Fruit fly (Drosophila melanogaster) whole organism, embryonic: Measurements from ENCODE around the gene CG15040.
A peak's percentile ranks its signal among the peaks of the same experiment; 100 is the strongest.

ENCODE experiments used
- Aef1 ChIP-seq: fragments of 200-800 bp; sonication (Bioruptor generic); IDR thresholded peaks from 3 replicates; pipeline ENCODE4 v1.3.6; 2022; ENCODE audit warnings: missing biosample characterization, missing genetic modification characterization
- B-H1 ChIP-seq: fragments of 200-800 bp; sonication (Bioruptor generic); IDR thresholded peaks from 3 replicates; pipeline ENCODE4 v1.3.6; 2022; ENCODE audit warnings: missing biosample characterization, missing genetic modification characterization
- CG10267 ChIP-seq: fragments of 200-800 bp; sonication (Bioruptor generic); optimal IDR thresholded peaks from 2 replicates; lab custom pipeline; 2018; ENCODE audit warnings: missing biosample characterization, mild to moderate bottlenecking, missing genetic modification characterization, moderate library complexity
- CG10366 ChIP-seq: fragments of 200-800 bp; sonication (Bioruptor generic); IDR thresholded peaks from 2 replicates; pipeline ENCODE4 v1.3.6; 2022; ENCODE audit warnings: missing biosample characterization, missing genetic modification characterization
- CG10543 ChIP-seq: fragments of 200-800 bp; sonication (Bioruptor generic); optimal IDR thresholded peaks from 3 replicates; lab custom pipeline; 2017; ENCODE audit warnings: missing biosample characterization, mild to moderate bottlenecking, missing genetic modification characterization, moderate library complexity
- CG11093 ChIP-seq: fragments of 200-800 bp; sonication (Bioruptor generic); IDR thresholded peaks from 3 replicates; pipeline ENCODE4 v1.3.6; 2022; ENCODE audit warnings: missing biosample characterization, missing genetic modification characterization
- CG13624 ChIP-seq: fragments of 200-800 bp; sonication (Bioruptor generic); optimal IDR thresholded peaks from 2 replicates; lab custom pipeline; 2016; ENCODE audit warnings: missing biosample characterization, missing genetic modification characterization
- CG1603 ChIP-seq: fragments of 200-800 bp; sonication (Bioruptor generic); optimal IDR thresholded peaks from 2 replicates; lab custom pipeline; 2019; ENCODE audit warnings: missing biosample characterization, mild to moderate bottlenecking, missing genetic modification characterization, moderate library complexity
- CG17186 ChIP-seq: fragments of 200-800 bp; sonication (Bioruptor generic); optimal IDR thresholded peaks from 3 replicates; lab custom pipeline; 2017; ENCODE audit warnings: missing biosample characterization, missing genetic modification reagents, missing genetic modification characterization
- CG17359 ChIP-seq: fragments of 200-800 bp; sonication (Bioruptor generic); optimal IDR thresholded peaks from 3 replicates; lab custom pipeline; 2018; ENCODE audit warnings: missing biosample characterization, mild to moderate bottlenecking, missing genetic modification characterization, moderate library complexity
- CG17385 ChIP-seq: fragments of 200-800 bp; sonication (Bioruptor generic); optimal IDR thresholded peaks from 3 replicates; lab custom pipeline; 2018; ENCODE audit warnings: missing biosample characterization, mild to moderate bottlenecking, missing genetic modification characterization
- CG1832 ChIP-seq: fragments of 200-800 bp; sonication (Bioruptor generic); optimal IDR thresholded peaks from 2 replicates; lab custom pipeline; 2017; ENCODE audit warnings: missing biosample characterization, mild to moderate bottlenecking, missing genetic modification characterization, inconsistent platforms
- CG3163 ChIP-seq: fragments of 200-800 bp; sonication (Bioruptor generic); optimal IDR thresholded peaks from 3 replicates; lab custom pipeline; 2016; ENCODE audit warnings: missing biosample characterization, missing genetic modification characterization
- CG34224 ChIP-seq: fragments of 200-800 bp; sonication (Bioruptor generic); IDR thresholded peaks from 3 replicates; pipeline ENCODE4 v1.3.6; 2022; ENCODE audit warnings: missing biosample characterization, missing genetic modification characterization; ENCODE audit not compliant: partially characterized antibody
- CG4404 ChIP-seq: fragments of 200-800 bp; sonication (Bioruptor generic); IDR thresholded peaks from 2 replicates; pipeline ENCODE4 v1.3.6; 2022; ENCODE audit warnings: missing biosample characterization, missing genetic modification characterization
- CG6272 ChIP-seq: fragments of 200-800 bp; sonication (Bioruptor generic); IDR thresholded peaks from 2 replicates; pipeline ENCODE4 v1.3.6; 2022; ENCODE audit warnings: missing biosample characterization, missing genetic modification characterization
- CG6654 ChIP-seq: fragments of 200-800 bp; sonication (Bioruptor generic); optimal IDR thresholded peaks from 2 replicates; lab custom pipeline; 2017; ENCODE audit warnings: missing biosample characterization, mild to moderate bottlenecking, missing genetic modification characterization
- CG7963 ChIP-seq: fragments of 200-800 bp; sonication (Bioruptor generic); IDR thresholded peaks from 3 replicates; pipeline ENCODE4 v1.3.6; 2022; ENCODE audit warnings: missing biosample characterization, missing genetic modification characterization; ENCODE audit not compliant: partially characterized antibody
- CG8924 ChIP-seq: fragments of 200-800 bp; optimal IDR thresholded peaks from 3 replicates; lab custom pipeline; 2019; ENCODE audit warnings: missing biosample characterization, mild to moderate bottlenecking, missing genetic modification characterization, moderate library complexity
- Dref ChIP-seq: fragments of 200-800 bp; sonication (Bioruptor generic); IDR thresholded peaks from 2 replicates; pipeline ENCODE4 v1.3.6; 2022; ENCODE audit warnings: missing biosample characterization, missing genetic modification characterization
- E2f2 ChIP-seq: fragments of 200-800 bp; sonication (Bioruptor generic); IDR thresholded peaks from 2 replicates; pipeline ENCODE4 v1.3.6; 2022; ENCODE audit warnings: missing biosample characterization, missing genetic modification characterization
- Gug ChIP-seq: fragments of 200-800 bp; sonication (Bioruptor generic); IDR thresholded peaks from 4 replicates; pipeline ENCODE4 v1.3.6; 2022; ENCODE audit warnings: missing biosample characterization, missing genetic modification characterization
- H2.0 ChIP-seq: fragments of 200-800 bp; sonication (Bioruptor generic); IDR thresholded peaks from 2 replicates; pipeline ENCODE4 v1.3.6; 2022; ENCODE audit warnings: missing biosample characterization, missing genetic modification characterization
- HmgZ ChIP-seq: fragments of 200-800 bp; sonication (Bioruptor generic); optimal IDR thresholded peaks from 2 replicates; lab custom pipeline; 2018; ENCODE audit warnings: missing biosample characterization, mild to moderate bottlenecking, missing genetic modification characterization
- MBD-R2 ChIP-seq: fragments of 200-800 bp; sonication (Bioruptor generic); IDR thresholded peaks from 2 replicates; pipeline ENCODE4 v1.3.6; 2022; ENCODE audit warnings: missing biosample characterization, missing genetic modification characterization
- MESR4 ChIP-seq: fragments of 200-800 bp; sonication (Bioruptor generic); optimal IDR thresholded peaks from 2 replicates; lab custom pipeline; 2018; ENCODE audit warnings: missing biosample characterization, mild to moderate bottlenecking, missing genetic modification characterization, moderate library complexity
- MTF-1 ChIP-seq: fragments of 200-800 bp; sonication (Bioruptor generic); optimal IDR thresholded peaks from 2 replicates; lab custom pipeline; 2018; ENCODE audit warnings: missing biosample characterization, mild to moderate bottlenecking, missing genetic modification characterization, borderline replicate concordance
- NFAT ChIP-seq: fragments of 200-800 bp; sonication (Bioruptor generic); IDR thresholded peaks from 2 replicates; pipeline ENCODE4 v1.3.6; 2022; ENCODE audit warnings: missing biosample characterization, missing genetic modification characterization
- Nf-YC ChIP-seq: fragments of 200-800 bp; optimal IDR thresholded peaks from 3 replicates; lab custom pipeline; 2019; ENCODE audit warnings: missing biosample characterization, mild to moderate bottlenecking, missing genetic modification characterization, moderate library complexity
- Opbp ChIP-seq: fragments of 200-800 bp; sonication (Bioruptor generic); IDR thresholded peaks from 3 replicates; pipeline ENCODE4 v1.3.6; 2022; ENCODE audit warnings: missing biosample characterization, missing genetic modification characterization; ENCODE audit not compliant: partially characterized antibody
- Side ChIP-seq: fragments of 200-800 bp; sonication (Bioruptor generic); optimal IDR thresholded peaks from 2 replicates; lab custom pipeline; 2016; ENCODE audit warnings: missing biosample characterization, missing genetic modification characterization
- Ssrp ChIP-seq: fragments of 200-800 bp; sonication (Bioruptor generic); optimal IDR thresholded peaks from 2 replicates; lab custom pipeline; 2018; ENCODE audit warnings: missing biosample characterization, mild to moderate bottlenecking, missing genetic modification characterization, moderate library complexity
- Xrp1 ChIP-seq: fragments of 200-800 bp; sonication (Bioruptor generic); IDR thresholded peaks from 2 replicates; pipeline ENCODE4 v1.3.6; 2022; ENCODE audit warnings: missing biosample characterization, missing genetic modification characterization
- az2 ChIP-seq: fragments of 200-800 bp; sonication (Bioruptor generic); optimal IDR thresholded peaks from 3 replicates; lab custom pipeline; 2016; ENCODE audit warnings: missing biosample characterization, missing genetic modification characterization
- cato ChIP-seq: fragments of 200-800 bp; sonication (Bioruptor generic); optimal IDR thresholded peaks from 2 replicates; lab custom pipeline; 2016; ENCODE audit warnings: missing biosample characterization, missing genetic modification characterization, borderline replicate concordance
- crol ChIP-seq: fragments of 200-800 bp; sonication (Bioruptor generic); IDR thresholded peaks from 2 replicates; pipeline ENCODE4 v1.3.6; 2022; ENCODE audit warnings: missing biosample characterization, missing genetic modification characterization
- dati ChIP-seq: fragments of 200-800 bp; sonication (Bioruptor generic); IDR thresholded peaks from 2 replicates; pipeline ENCODE4 v1.3.6; 2022; ENCODE audit warnings: missing biosample characterization, missing genetic modification characterization
- gcm2 ChIP-seq: fragments of 200-800 bp; sonication (Bioruptor generic); optimal IDR thresholded peaks from 2 replicates; lab custom pipeline; 2016; ENCODE audit warnings: missing biosample characterization, missing genetic modification characterization
- gro ChIP-seq: fragments of 200-800 bp; sonication (Bioruptor generic); optimal IDR thresholded peaks from 2 replicates; lab custom pipeline; 2016; ENCODE audit warnings: missing biosample characterization, missing genetic modification characterization
- kni ChIP-seq: fragments of 200-800 bp; sonication (Bioruptor generic); optimal IDR thresholded peaks from 3 replicates; lab custom pipeline; 2017; ENCODE audit warnings: mild to moderate bottlenecking, missing biosample characterization, missing genetic modification reagents, missing genetic modification characterization
- lbe ChIP-seq: fragments of 200-800 bp; sonication (Bioruptor generic); optimal IDR thresholded peaks from 2 replicates; lab custom pipeline; 2016; ENCODE audit warnings: missing biosample characterization, mild to moderate bottlenecking, missing genetic modification characterization
- lilli ChIP-seq: fragments of 200-800 bp; sonication (Bioruptor generic); optimal IDR thresholded peaks from 3 replicates; lab custom pipeline; 2016; ENCODE audit warnings: missing biosample characterization, missing genetic modification characterization
- psq ChIP-seq: fragments of 200-800 bp; sonication (Bioruptor generic); optimal IDR thresholded peaks from 2 replicates; lab custom pipeline; 2017; ENCODE audit warnings: missing biosample characterization, missing genetic modification characterization
- pzg ChIP-seq: fragments of 200-800 bp; sonication (Bioruptor generic); optimal IDR thresholded peaks from 3 replicates; lab custom pipeline; 2018; ENCODE audit warnings: missing biosample characterization, mild to moderate bottlenecking, missing genetic modification characterization, moderate library complexity
- stc ChIP-seq: fragments of 200-800 bp; sonication (Bioruptor generic); IDR thresholded peaks from 2 replicates; pipeline ENCODE4 v1.3.6; 2022; ENCODE audit warnings: missing biosample characterization, missing genetic modification characterization
- tin ChIP-seq: fragments of 200-800 bp; sonication (Bioruptor generic); optimal IDR thresholded peaks from 3 replicates; lab custom pipeline; 2016; ENCODE audit warnings: missing biosample characterization, missing genetic modification characterization
- toy ChIP-seq: fragments of 200-800 bp; sonication (Bioruptor generic); IDR thresholded peaks from 2 replicates; pipeline ENCODE4 v1.3.6; 2022; ENCODE audit warnings: missing biosample characterization, missing genetic modification characterization
- trh ChIP-seq: fragments of 200-800 bp; sonication (Bioruptor generic); optimal IDR thresholded peaks from 2 replicates; lab custom pipeline; 2016; ENCODE audit warnings: missing biosample characterization, missing genetic modification characterization

The CG15040 gene

DNA sequence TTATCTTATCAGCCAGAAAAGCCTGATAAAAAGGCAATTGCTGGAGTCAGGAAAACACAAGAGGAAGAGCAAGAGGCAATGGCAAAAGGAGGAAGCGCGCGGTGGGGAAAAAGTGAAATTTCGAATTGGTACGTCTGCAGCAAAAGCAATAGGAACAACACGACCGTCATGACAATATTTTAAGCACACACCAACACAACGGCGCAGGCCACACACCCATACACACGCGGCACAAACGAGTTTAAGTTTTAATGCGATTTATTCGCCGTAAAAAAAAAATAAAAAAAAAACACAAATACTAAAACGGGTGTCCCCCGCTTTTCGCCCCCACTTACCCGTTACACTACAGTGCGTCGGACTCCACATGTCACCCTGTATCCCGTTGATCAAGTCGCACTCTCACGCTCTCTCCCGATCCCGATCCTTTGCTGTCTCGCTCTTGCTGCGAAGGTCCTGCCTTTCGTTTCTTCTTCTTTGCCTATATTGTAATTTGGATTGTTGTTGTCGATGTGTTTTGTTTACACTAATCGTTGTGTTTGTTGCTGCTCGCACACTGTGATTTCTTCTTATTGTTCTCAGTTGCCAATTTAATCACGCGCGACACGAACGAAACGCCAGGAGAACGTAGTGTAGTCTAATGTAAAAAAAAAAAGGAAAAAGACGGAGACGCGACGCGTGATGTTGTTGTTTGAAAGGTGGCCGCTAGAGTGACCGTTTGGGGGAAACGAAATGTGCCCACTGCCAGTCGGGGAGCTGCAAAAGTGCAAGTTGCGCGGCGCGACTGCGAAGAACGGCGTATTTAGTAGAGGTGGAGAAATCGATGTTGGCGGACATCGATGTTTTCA lies 29.7 kb upstream of the CG15040 start, which contains the start of gene Rip11 (continued):
- TF ChIP-seq HmgZ (tag; lab: Kevin White, UChicago) = peak; percentile 16
- TF ChIP-seq CG10543 (GFP tag; lab: Kevin White, UChicago) = no peak
- peak; percentile 28 for TF ChIP-seq Side (GFP tag; lab: Kevin White, UChicago)
- TF ChIP-seq kni = peak; percentile 48
- TF ChIP-seq CG3163 (GFP tag; lab: Kevin White, UChicago) = peak; percentile 8
- TF ChIP-seq E2f2 = peak; percentile 21; the same call in 1 of the 2 replicates
- TF ChIP-seq CG1603 (tag; lab: Kevin White, UChicago) = no peak
- no peak for TF ChIP-seq CG6654 (GFP tag; lab: Kevin White, UChicago)
- TF ChIP-seq CG17385 (GFP tag; lab: Kevin White, UChicago) = peak; percentile 76
- TF ChIP-seq CG4404 (GFP tag; lab: Robert Waterston, UW) = no peak
- peak; percentile 16; the same call in 2 of the 3 replicates for TF ChIP-seq Aef1 (GFP tag; lab: Robert Waterston, UW)
- no peak for TF ChIP-seq toy (GFP tag; lab: Robert Waterston, UW)
- peak; percentile 15 for TF ChIP-seq CG8924 (tag; lab: Kevin White, UChicago)
- TF ChIP-seq Xrp1 (GFP tag; lab: Robert Waterston, UW) = peak; percentile 52; the same call in 1 of the 2 replicates
- TF ChIP-seq stc (GFP tag; lab: Robert Waterston, UW) = peak; percentile 43; the same call in 1 of the 2 replicates
- no peak for TF ChIP-seq Ssrp (tag; lab: Kevin White, UChicago)
- TF ChIP-seq CG6272 (GFP tag; lab: Robert Waterston, UW) = no peak
- TF ChIP-seq CG7963 (GFP tag; lab: Robert Waterston, UW) = 0 out of 3 replicates have a peak, but pooled peaks have one; percentile 28
- TF ChIP-seq B-H1 (GFP tag; lab: Robert Waterston, UW) = no peak
- TF ChIP-seq CG10267 (tag; lab: Kevin White, UChicago) = peak; percentile 26
- TF ChIP-seq CG1832 (GFP tag; lab: Kevin White, UChicago) = peak; percentile 62
- TF ChIP-seq az2 = peak; percentile 24
- peak; percentile 55; the same call in 2 of the 4 replicates for TF ChIP-seq Gug
- TF ChIP-seq dati (GFP tag; lab: Robert Waterston, UW) = no peak
- TF ChIP-seq Dref (GFP tag; lab: Robert Waterston, UW) = peak; percentile 63
- TF ChIP-seq Nf-YC = peak; percentile 0
- peak; percentile 36 for TF ChIP-seq pzg
- peak; percentile 88 for TF ChIP-seq CG10366
- TF ChIP-seq crol = peak; percentile 85
- TF ChIP-seq CG11093 (GFP tag; lab: Robert Waterston, UW) = 0 out of 3 replicates have a peak, but pooled peaks have one; percentile 40
- 0 out of 3 replicates have a peak, but pooled peaks have one; percentile 8 for TF ChIP-seq CG34224
- TF ChIP-seq gro (GFP tag; lab: Kevin White, UChicago) = peak; percentile 7
- TF ChIP-seq CG13624 = peak; percentile 58
- peak; percentile 65 for TF ChIP-seq NFAT (GFP tag; lab: Robert Waterston, UW)
- peak; percentile 57; the same call in 2 of the 3 replicates for TF ChIP-seq Opbp (GFP tag; lab: Robert Waterston, UW)
- TF ChIP-seq trh (GFP tag; lab: Kevin White, UChicago) = no peak
- TF ChIP-seq H2.0 (GFP tag; lab: Robert Waterston, UW) = peak; percentile 36
- TF ChIP-seq tin (GFP tag; lab: Kevin White, UChicago) = peak; percentile 25
- peak; percentile 47 for TF ChIP-seq CG17359 (tag; lab: Kevin White, UChicago)
- TF ChIP-seq MTF-1 (GFP tag; lab: Kevin White, UChicago) = no peak
- TF ChIP-seq gcm2 (GFP tag; lab: Kevin White, UChicago) = peak; percentile 46
- TF ChIP-seq psq (GFP tag; lab: Kevin White, UChicago) = no peak
- TF ChIP-seq CG17186 = peak; percentile 70
- peak; percentile 15 for TF ChIP-seq MBD-R2 (GFP tag; lab: Robert Waterston, UW)
- TF ChIP-seq cato (GFP tag; lab: Kevin White, UChicago) = no peak
- TF ChIP-seq MESR4 (GFP tag; lab: Kevin White, UChicago) = peak; percentile 67
- TF ChIP-seq lilli (GFP tag; lab: Kevin White, UChicago) = peak; percentile 42
- TF ChIP-seq lbe (GFP tag; lab: Kevin White, UChicago) = peak; percentile 46
